Worm (Caenorhabditis elegans) whole organism, young adult: Measurements from ENCODE around the gene npp-18.

Experiments used
- T26A5.8 ChIP-seq: sonication (generic microtip); optimal IDR thresholded peaks from 2 replicates; lab custom pipeline; 2016; ENCODE audit warnings: missing genetic modification characterization, missing compliant biosample characterization
- ama-1 ChIP-seq, 3 experiments: fragments of 150-350 bp in 1 of 3; sonication (generic microtip) in 2 of 3; optimal IDR thresholded peaks; 2 replicates each; lab custom pipeline; 2014 to 2018; ENCODE audit warnings: missing biosample characterization in 2 of 3, missing genetic modification characterization in 2 of 3, missing genetic modification reagents in 2 of 3
- athp-1 ChIP-seq: sonication (generic microtip); optimal IDR thresholded peaks from 2 replicates; lab custom pipeline; 2017; ENCODE audit warnings: mild to moderate bottlenecking, missing genetic modification characterization, missing compliant biosample characterization
- ccch-3 ChIP-seq: fragments of 200-800 bp; sonication (Bioruptor generic); optimal IDR thresholded peaks from 2 replicates; lab custom pipeline; 2018; ENCODE audit warnings: mild to moderate bottlenecking, missing genetic modification characterization, missing compliant biosample characterization
- ceh-100 ChIP-seq: fragments of 200-800 bp; sonication (Bioruptor generic); IDR thresholded peaks from 2 replicates; pipeline ENCODE4 v1.3.6; 2022; ENCODE audit warnings: missing genetic modification reagents, missing genetic modification characterization, missing compliant biosample characterization
- dpl-1 ChIP-seq: fragments of 150-350 bp; optimal IDR thresholded peaks from 2 replicates; lab custom pipeline; 2014; ENCODE audit warnings: missing biosample characterization, missing genetic modification reagents, missing genetic modification characterization
- lir-1 ChIP-seq: fragments of 200-800 bp; sonication (Bioruptor generic); conservative IDR thresholded peaks from 2 replicates; pipeline ENCODE4 v1.3.6; 2022; ENCODE audit warnings: missing genetic modification reagents, missing genetic modification characterization, missing compliant biosample characterization
- nfya-1 ChIP-seq: sonication (generic microtip); optimal IDR thresholded peaks from 2 replicates; lab custom pipeline; 2017; ENCODE audit warnings: antibody characterized with exemption, missing compliant biosample characterization, missing genetic modification characterization, borderline replicate concordance; ENCODE audit not compliant: insufficient read depth
- rec-8 ChIP-seq, 2 experiments: sonication (generic microtip); optimal IDR thresholded peaks; 2 replicates each; lab custom pipeline; 2016; ENCODE audit warnings: mild to moderate bottlenecking in 2 of 2, missing genetic modification characterization in 2 of 2, missing genetic modification reagents in 2 of 2, missing genotype in 2 of 2, missing biosample characterization in 1 of 2, missing compliant biosample characterization in 1 of 2, moderate library complexity in 1 of 2
- snpc-4 ChIP-seq, 5 experiments: fragments of 150-350 bp in 1 of 5; sonication (generic microtip) in 4 of 5; optimal IDR thresholded peaks; 2 replicates each; lab custom pipeline; 2014 to 2018; ENCODE audit warnings: missing genetic modification characterization in 5 of 5, missing biosample characterization in 3 of 5, antibody characterized with exemption in 2 of 5, mild to moderate bottlenecking in 2 of 5, missing compliant biosample characterization in 2 of 5, missing genotype in 2 of 5, moderate library complexity in 2 of 5, missing genetic modification reagents in 1 of 5
- somi-1 ChIP-seq: fragments of 200-800 bp; sonication (Bioruptor generic); optimal IDR thresholded peaks from 2 replicates; lab custom pipeline; 2018; ENCODE audit warnings: mild to moderate bottlenecking, missing genetic modification characterization, missing compliant biosample characterization
- unc-62 ChIP-seq: fragments of 150-350 bp; optimal IDR thresholded peaks from 2 replicates; lab custom pipeline; 2014; ENCODE audit warnings: missing biosample characterization, missing genetic modification reagents, missing genetic modification characterization
- ztf-28 ChIP-seq: fragments of 200-800 bp; sonication (Bioruptor generic); IDR thresholded peaks from 2 replicates; pipeline ENCODE4 v1.3.6; 2022; ENCODE audit warnings: missing genetic modification reagents, missing genetic modification characterization, missing compliant biosample characterization

DNA sequence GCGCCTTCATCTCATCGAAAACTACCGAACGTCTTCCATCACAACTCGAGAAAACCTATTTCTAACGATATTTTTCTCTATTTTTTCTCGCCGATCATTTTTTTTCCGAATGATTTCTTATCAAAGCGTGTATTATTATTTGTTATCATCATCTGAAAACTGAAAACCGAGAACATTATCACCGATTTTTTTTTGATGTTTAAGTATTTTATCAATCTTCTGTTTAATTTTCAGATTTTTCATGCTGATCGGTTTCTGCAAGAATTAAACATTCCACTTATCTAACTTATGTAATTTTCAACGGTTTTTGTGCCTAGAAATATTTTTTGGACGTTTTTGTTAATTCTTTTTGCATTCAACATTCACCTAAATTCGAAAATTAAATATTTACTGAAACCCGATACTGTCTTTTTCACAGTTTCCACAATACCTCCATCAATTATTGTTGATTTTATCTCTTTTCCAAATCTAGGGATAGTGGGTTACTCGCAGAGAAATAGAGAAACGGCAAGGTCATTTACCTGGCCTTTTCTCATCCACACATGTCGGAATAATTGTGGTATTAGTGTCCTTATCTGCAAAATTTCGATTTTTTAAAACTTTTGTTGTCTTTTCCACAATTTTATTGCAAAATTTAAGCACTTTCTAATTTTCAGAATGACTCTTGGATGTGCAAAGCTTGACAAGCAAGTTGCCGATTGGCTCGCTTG, 2.2 kb downstream of the npp-18 start, which contains the start of gene pgm-2:
- TF ChIP-seq rec-8 (tag; optimal IDR thresholded peaks at IDR 0.05; lab: Kevin White, UChicago) (no peak), nfya-1 (tag; lab: Kevin White, UChicago) (no peak), ccch-3 (GFP tag; lab: Kevin White, UChicago) (no peak), ama-1 (optimal IDR thresholded peaks at IDR 0.05; lab: Kevin White, UChicago) (no peak), ama-1 (GFP tag; optimal IDR thresholded peaks at IDR 0.05; lab: Kevin White, UChicago) (no peak), T26A5.8 (tag; lab: Kevin White, UChicago) (no peak), athp-1 (tag; lab: Kevin White, UChicago) (no peak), unc-62 (GFP tag; lab: Kevin White, UChicago) (no peak), ceh-100 (GFP tag; lab: Robert Waterston, UW) (no peak), somi-1 (GFP tag; lab: Kevin White, UChicago) (no peak), ztf-28 (GFP tag; lab: Robert Waterston, UW) (no peak), dpl-1 (no peak), snpc-4 (GFP tag; optimal IDR thresholded peaks at IDR 0.05; lab: Kevin White, UChicago) (no peak), snpc-4 (tag; optimal IDR thresholded peaks at IDR 0.05; lab: Kevin White, UChicago) (no peak), lir-1 (GFP tag; lab: Robert Waterston, UW) (no peak)
